Worm (Caenorhabditis elegans) whole organism, late embryonic: Measurements from ENCODE around the gene F15G9.2.

Experiments
- C08G9.2 ChIP-seq: sonication (generic microtip); optimal IDR thresholded peaks from 2 replicates; lab custom pipeline; 2016; ENCODE audit warnings: mild to moderate bottlenecking, missing genetic modification characterization, moderate library complexity, missing compliant biosample characterization
- C38D4.7 ChIP-seq: fragments of 200-800 bp; sonication (Bioruptor generic); optimal IDR thresholded peaks from 2 replicates; lab custom pipeline; 2018; ENCODE audit warnings: mild to moderate bottlenecking, missing genetic modification characterization, moderate library complexity, missing compliant biosample characterization
- F13H6.1 ChIP-seq: sonication (generic microtip); optimal IDR thresholded peaks from 2 replicates; lab custom pipeline; 2016; ENCODE audit warnings: missing genetic modification characterization, missing compliant biosample characterization
- K02D7.2 ChIP-seq: sonication (generic microtip); optimal IDR thresholded peaks from 2 replicates; lab custom pipeline; 2017; ENCODE audit warnings: mild to moderate bottlenecking, missing genetic modification characterization, missing compliant biosample characterization
- K09A11.1 ChIP-seq: sonication (generic microtip); optimal IDR thresholded peaks from 2 replicates; lab custom pipeline; 2017; ENCODE audit warnings: antibody characterized with exemption, mild to moderate bottlenecking, missing genetic modification characterization, missing compliant biosample characterization; ENCODE audit not compliant: insufficient read depth
- T23F11.4 ChIP-seq: fragments of 200-800 bp; sonication (Bioruptor generic); optimal IDR thresholded peaks from 2 replicates; lab custom pipeline; 2018; ENCODE audit warnings: mild to moderate bottlenecking, missing genetic modification characterization, missing compliant biosample characterization
- Y22D7AL.16 ChIP-seq: sonication (generic microtip); optimal IDR thresholded peaks from 2 replicates; lab custom pipeline; 2016; ENCODE audit warnings: missing genetic modification characterization, missing compliant biosample characterization
- ama-1 ChIP-seq: fragments of 150-350 bp; optimal IDR thresholded peaks from 2 replicates; lab custom pipeline; 2014
- ceh-14 ChIP-seq: sonication (generic microtip); optimal IDR thresholded peaks from 2 replicates; lab custom pipeline; 2016; ENCODE audit warnings: missing genotype, missing genetic modification characterization, missing compliant biosample characterization
- ceh-19 ChIP-seq: fragments of 200-800 bp; sonication (Bioruptor generic); optimal IDR thresholded peaks from 2 replicates; lab custom pipeline; 2018; ENCODE audit warnings: mild to moderate bottlenecking, missing genetic modification characterization, missing compliant biosample characterization
- ceh-2 ChIP-seq: sonication (generic microtip); optimal IDR thresholded peaks from 2 replicates; lab custom pipeline; 2016; ENCODE audit warnings: missing genotype, missing genetic modification characterization, missing compliant biosample characterization
- ceh-31 ChIP-seq: sonication (generic microtip); optimal IDR thresholded peaks from 2 replicates; lab custom pipeline; 2016; ENCODE audit warnings: missing genetic modification characterization, missing compliant biosample characterization
- ceh-34 ChIP-seq: sonication (generic microtip); optimal IDR thresholded peaks from 2 replicates; lab custom pipeline; 2016; ENCODE audit warnings: mild to moderate bottlenecking, missing genetic modification characterization, missing compliant biosample characterization
- ceh-45 ChIP-seq: fragments of 200-800 bp; sonication (Bioruptor generic); IDR thresholded peaks from 2 replicates; pipeline ENCODE4 v1.3.6; 2022; ENCODE audit warnings: missing genetic modification reagents, missing genetic modification characterization, missing compliant biosample characterization
- ceh-48 ChIP-seq: sonication (generic microtip); optimal IDR thresholded peaks from 2 replicates; lab custom pipeline; 2016; ENCODE audit warnings: missing genetic modification characterization, inconsistent platforms, missing compliant biosample characterization
- ceh-9 ChIP-seq: sonication (generic microtip); optimal IDR thresholded peaks from 2 replicates; lab custom pipeline; 2016; ENCODE audit warnings: mild to moderate bottlenecking, missing genetic modification characterization, inconsistent platforms, missing compliant biosample characterization
- che-1 ChIP-seq: sonication (generic microtip); optimal IDR thresholded peaks from 2 replicates; lab custom pipeline; 2016; ENCODE audit warnings: mild to moderate bottlenecking, missing genetic modification characterization, missing compliant biosample characterization
- dmd-4 ChIP-seq: sonication (generic microtip); optimal IDR thresholded peaks from 2 replicates; lab custom pipeline; 2016; ENCODE audit warnings: borderline replicate concordance, missing genetic modification characterization, missing compliant biosample characterization
- elt-4 ChIP-seq: sonication (generic microtip); optimal IDR thresholded peaks from 2 replicates; lab custom pipeline; 2016; ENCODE audit warnings: missing genetic modification characterization, missing compliant biosample characterization
- ets-4 ChIP-seq: sonication (generic microtip); optimal IDR thresholded peaks from 2 replicates; lab custom pipeline; 2016; ENCODE audit warnings: missing genetic modification characterization, missing compliant biosample characterization
- eyg-1 ChIP-seq: sonication (generic microtip); optimal IDR thresholded peaks from 2 replicates; lab custom pipeline; 2016; ENCODE audit warnings: missing genotype, missing genetic modification characterization, missing compliant biosample characterization
- fax-1 ChIP-seq: sonication (generic microtip); optimal IDR thresholded peaks from 2 replicates; lab custom pipeline; 2016; ENCODE audit warnings: missing genotype, missing genetic modification characterization, missing compliant biosample characterization
- hlh-13 ChIP-seq: fragments of 200-800 bp; sonication (Bioruptor generic); optimal IDR thresholded peaks from 2 replicates; lab custom pipeline; 2018; ENCODE audit warnings: mild to moderate bottlenecking, missing genetic modification characterization, missing compliant biosample characterization
- lin-11 ChIP-seq: fragments of 200-800 bp; sonication (Bioruptor generic); optimal IDR thresholded peaks from 2 replicates; lab custom pipeline; 2018; ENCODE audit warnings: mild to moderate bottlenecking, missing genetic modification characterization, missing compliant biosample characterization
- madf-2 ChIP-seq: sonication (generic microtip); optimal IDR thresholded peaks from 2 replicates; lab custom pipeline; 2017; ENCODE audit warnings: missing genetic modification characterization, missing compliant biosample characterization
- mec-3 ChIP-seq: sonication (generic microtip); optimal IDR thresholded peaks from 2 replicates; lab custom pipeline; 2016; ENCODE audit warnings: borderline replicate concordance, missing genetic modification characterization, missing compliant biosample characterization
- nhr-11 ChIP-seq: fragments of 150-350 bp; optimal IDR thresholded peaks from 2 replicates; lab custom pipeline; 2014; ENCODE audit warnings: missing biosample characterization, missing genetic modification characterization
- nhr-232 ChIP-seq: sonication (generic microtip); optimal IDR thresholded peaks from 2 replicates; lab custom pipeline; 2016; ENCODE audit warnings: missing genetic modification characterization, missing compliant biosample characterization
- npax-4 ChIP-seq: sonication (generic microtip); optimal IDR thresholded peaks from 2 replicates; lab custom pipeline; 2016; ENCODE audit warnings: missing genetic modification characterization, missing compliant biosample characterization
- odd-2 ChIP-seq: sonication (generic microtip); optimal IDR thresholded peaks from 2 replicates; lab custom pipeline; 2017; ENCODE audit warnings: antibody characterized with exemption, mild to moderate bottlenecking, missing genetic modification characterization, missing compliant biosample characterization
- pag-3 ChIP-seq: sonication (generic microtip); optimal IDR thresholded peaks from 2 replicates; lab custom pipeline; 2016; ENCODE audit warnings: missing compliant biosample characterization, missing genetic modification characterization, borderline replicate concordance
- pax-1 ChIP-seq: fragments of 150-350 bp; optimal IDR thresholded peaks from 2 replicates; lab custom pipeline; 2014; ENCODE audit warnings: missing biosample characterization, missing genetic modification characterization
- pha-4 ChIP-seq: fragments of 150-350 bp; optimal IDR thresholded peaks from 2 replicates; lab custom pipeline; 2018; ENCODE audit warnings: missing biosample characterization, missing genetic modification reagents, missing genetic modification characterization
- pros-1 ChIP-seq: fragments of 150-350 bp; optimal IDR thresholded peaks from 2 replicates; lab custom pipeline; 2014; ENCODE audit warnings: missing biosample characterization, missing genetic modification reagents, missing genetic modification characterization
- sdc-2 ChIP-seq: sonication (generic microtip); optimal IDR thresholded peaks from 2 replicates; lab custom pipeline; 2016; ENCODE audit warnings: missing genotype, missing genetic modification characterization, missing compliant biosample characterization
- sox-2 ChIP-seq: fragments of 200-800 bp; sonication (Bioruptor generic); IDR thresholded peaks from 2 replicates; pipeline ENCODE4 v1.3.6; 2022; ENCODE audit warnings: missing genetic modification reagents, missing genetic modification characterization, missing compliant biosample characterization
- unc-42 ChIP-seq: sonication (generic microtip); optimal IDR thresholded peaks from 2 replicates; lab custom pipeline; 2016; ENCODE audit warnings: missing genotype, missing genetic modification characterization, missing compliant biosample characterization
- unc-86 ChIP-seq: sonication (generic microtip); optimal IDR thresholded peaks from 2 replicates; lab custom pipeline; 2016; ENCODE audit warnings: missing genetic modification characterization, missing compliant biosample characterization
- ztf-16 ChIP-seq: sonication (generic microtip); optimal IDR thresholded peaks from 2 replicates; lab custom pipeline; 2017; ENCODE audit warnings: missing genetic modification characterization, missing compliant biosample characterization

The F15G9.2 gene

DNA sequence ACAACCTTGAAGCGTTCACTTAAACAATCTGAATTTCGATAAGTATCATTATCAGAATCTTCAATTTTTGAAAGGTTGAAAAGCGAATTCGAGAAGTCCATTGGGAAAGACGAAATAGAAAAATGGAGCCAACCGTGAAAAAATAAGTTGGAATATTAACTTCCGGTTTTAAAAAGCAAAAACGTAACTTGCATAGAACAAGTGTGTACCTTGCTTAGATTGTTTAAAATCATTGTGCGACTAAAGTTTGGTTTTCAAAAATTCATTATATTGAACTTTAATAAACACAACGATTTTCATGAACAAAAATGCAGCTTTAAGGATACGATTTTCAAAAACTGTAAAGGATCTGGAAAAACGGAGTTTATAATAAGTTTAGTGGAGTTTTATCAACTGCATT is at the start of gene F15G9.2:
Gene F15G9.2, minus strand, starts transcription at position 101 of the 400 bp plus-strand sequence.
- TF ChIP-seq madf-2 (tag; lab: Kevin White, UChicago) (no peak), dmd-4 (no peak), K02D7.2 (tag; lab: Kevin White, UChicago) (no peak), nhr-11 (tag; lab: Kevin White, UChicago) (no peak), ceh-14 (tag; lab: Kevin White, UChicago) (no peak), sdc-2 (no peak), F13H6.1 (tag; lab: Kevin White, UChicago) (no peak), pax-1 (tag; lab: Kevin White, UChicago) (no peak), sox-2 (no peak), mec-3 (no peak), odd-2 (tag; lab: Kevin White, UChicago) (no peak), C08G9.2 (no peak), ceh-48 (tag; lab: Kevin White, UChicago) (no peak), Y22D7AL.16 (tag; lab: Kevin White, UChicago) (no peak), K09A11.1 (no peak), elt-4 (tag; lab: Kevin White, UChicago) (no peak)

- no peak for TF ChIP-seq dmd-4
- TF ChIP-seq C38D4.7 (GFP tag; lab: Kevin White, UChicago), result no peak
- no peak for TF ChIP-seq nhr-11 (tag; lab: Kevin White, UChicago)
- no peak for TF ChIP-seq mec-3
- no peak for TF ChIP-seq pros-1 (tag; lab: Kevin White, UChicago)
- no peak for TF ChIP-seq che-1
- no peak for TF ChIP-seq eyg-1 (tag; lab: Kevin White, UChicago)
- no peak for TF ChIP-seq pag-3 (tag; lab: Kevin White, UChicago)
- no peak for TF ChIP-seq ceh-45 (GFP tag; lab: Robert Waterston, UW)
- TF ChIP-seq ceh-34 (tag; lab: Kevin White, UChicago), result no peak
- TF ChIP-seq unc-42, result no peak
- no peak for TF ChIP-seq pax-1 (tag; lab: Kevin White, UChicago)
- TF ChIP-seq ceh-19 (GFP tag; lab: Kevin White, UChicago), result no peak
- no peak for TF ChIP-seq ceh-48 (tag; lab: Kevin White, UChicago)
- TF ChIP-seq hlh-13 (GFP tag; lab: Kevin White, UChicago), result no peak
Observed at ce11 chrX:9761266-9761665, 47.8 kb upstream of the F15G9.2 start, which contains the start of gene T09B9.3. T09B9.3 (minus strand) TSS chrX:9761366.

DNA sequence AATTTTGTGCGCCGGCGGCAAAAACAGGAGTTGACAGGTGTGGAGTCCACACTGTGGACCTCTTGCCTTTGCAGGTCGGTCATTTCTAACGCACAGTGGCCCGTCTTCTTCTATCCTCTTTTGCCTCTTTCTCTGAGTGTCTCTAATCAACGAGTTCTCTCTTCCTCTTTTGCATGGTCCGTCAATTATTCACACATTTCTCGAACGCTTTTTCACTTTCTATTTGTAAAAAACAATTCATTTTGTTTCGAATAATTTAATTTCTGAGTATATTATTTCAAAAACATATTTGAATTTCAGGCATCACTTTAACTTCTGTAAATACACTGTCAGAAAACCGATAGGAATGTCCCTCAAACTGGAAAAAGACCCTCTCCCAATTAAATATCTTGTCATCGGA is 43.5 kb upstream of the F15G9.2 start, which contains the start of gene T09B9.1:
Gene T09B9.1, plus strand, starts transcription at position 301 of the 400 bp plus-strand sequence.
- TF ChIP-seq C38D4.7 (GFP tag; lab: Kevin White, UChicago) (no peak), ceh-48 (tag; lab: Kevin White, UChicago) (no peak), npax-4 (tag; lab: Kevin White, UChicago) (no peak), T23F11.4 (no peak), odd-2 (tag; lab: Kevin White, UChicago) (no peak), nhr-232 (tag; lab: Kevin White, UChicago) (no peak), ceh-31 (tag; lab: Kevin White, UChicago) (no peak), unc-86 (tag; lab: Kevin White, UChicago) (no peak), ceh-2 (tag; lab: Kevin White, UChicago) (no peak), ceh-19 (GFP tag; lab: Kevin White, UChicago) (no peak)

- TF ChIP-seq hlh-13 (GFP tag; lab: Kevin White, UChicago) (no peak), fax-1 (tag; lab: Kevin White, UChicago) (no peak), mec-3 (no peak), ceh-45 (GFP tag; lab: Robert Waterston, UW) (no peak), ama-1 (no peak), ztf-16 (tag; lab: Kevin White, UChicago) (no peak), pha-4 (tag; lab: Kevin White, UChicago) (no peak), ceh-14 (tag; lab: Kevin White, UChicago) (no peak), unc-86 (tag; lab: Kevin White, UChicago) (no peak), ceh-9 (no peak), ceh-48 (tag; lab: Kevin White, UChicago) (no peak), ets-4 (tag; lab: Kevin White, UChicago) (no peak), lin-11 (tag; lab: Kevin White, UChicago) (no peak), sox-2 (no peak)
Observed at ce11 chrX:9754537-9754936, 41.0 kb upstream of the F15G9.2 start.
